Worm (Caenorhabditis elegans): ENCODE results near the gene irld-23.

ce11 chrX:17093199-17093598, 12.7 kb upstream of the irld-23 start, which contains the start of gene C08A9.3:
- TF ChIP-seq snpc-1.2 (GFP tag; IDR thresholded peaks at IDR 0.05): no peak
- no peak for TF ChIP-seq ztf-11 (tag; optimal IDR thresholded peaks at IDR 0.05)
- TF ChIP-seq egl-27 (tag; optimal IDR thresholded peaks at IDR 0.05): no peak
- TF ChIP-seq aly-2 (tag; optimal IDR thresholded peaks at IDR 0.05): no peak
- TF ChIP-seq nhr-102 (tag; optimal IDR thresholded peaks at IDR 0.05): no peak
- TF ChIP-seq nhr-111 (GFP tag; optimal IDR thresholded peaks at IDR 0.05): no peak
- TF ChIP-seq vab-7 (GFP tag; IDR thresholded peaks at IDR 0.05): no peak
- TF ChIP-seq fos-1 (tag; optimal IDR thresholded peaks at IDR 0.05): no peak
- TF ChIP-seq fkh-10 (GFP tag; optimal IDR thresholded peaks at IDR 0.05): no peak
- TF ChIP-seq unc-62 (GFP tag; optimal IDR thresholded peaks at IDR 0.05 in 1 of 2): no peak
- TF ChIP-seq unc-62 (tag; optimal IDR thresholded peaks at IDR 0.05): no peak
- TF ChIP-seq jun-1 (tag; optimal IDR thresholded peaks at IDR 0.05): no peak
